Worm (Caenorhabditis elegans) whole organism, L4 larva: ENCODE results near the gene C04B4.4.
A peak's percentile ranks its signal among the peaks of the same experiment; 100 is the strongest.

ENCODE experiments used
- F44E2.7 ChIP-seq: fragments of 200-800 bp; sonication (Bioruptor generic); IDR thresholded peaks from 2 replicates; pipeline ENCODE4 v2.1.2; 2022; ENCODE audit warnings: missing genetic modification characterization, missing compliant biosample characterization
- F49E8.2 ChIP-seq: sonication (generic microtip); optimal IDR thresholded peaks from 2 replicates; lab custom pipeline; 2016; ENCODE audit warnings: missing compliant biosample characterization, mild to moderate bottlenecking, missing genetic modification characterization, borderline replicate concordance
- Y105C5A.15 ChIP-seq: fragments of 200-800 bp; sonication (Bioruptor generic); IDR thresholded peaks from 2 replicates; pipeline ENCODE4 v1.3.6; 2022; ENCODE audit warnings: missing genetic modification characterization, missing compliant biosample characterization
- ZK546.5 ChIP-seq, 2 experiments: sonication (generic microtip); optimal IDR thresholded peaks; 2 replicates each; lab custom pipeline; 2017; ENCODE audit warnings: missing biosample characterization in 2 of 2, missing genetic modification characterization in 2 of 2
- aha-1 ChIP-seq: fragments of 150-350 bp; peaks from one replicate; lab custom pipeline; 2014; ENCODE audit warnings: missing biosample characterization, missing genetic modification characterization
- arid-1 ChIP-seq: fragments of 200-800 bp; sonication (Bioruptor generic); conservative IDR thresholded peaks from 2 replicates; pipeline ENCODE4 v1.3.6; 2022; ENCODE audit warnings: missing genetic modification reagents, missing genetic modification characterization, missing compliant biosample characterization
- attf-4 ChIP-seq: sonication (generic microtip); optimal IDR thresholded peaks from 3 replicates; lab custom pipeline; 2017; ENCODE audit warnings: missing biosample characterization, missing genetic modification characterization
- ceh-62 ChIP-seq: sonication (generic microtip); optimal IDR thresholded peaks from 2 replicates; lab custom pipeline; 2017; ENCODE audit warnings: missing biosample characterization, missing genetic modification characterization
- cey-2 ChIP-seq: sonication (generic microtip); optimal IDR thresholded peaks from 3 replicates; lab custom pipeline; 2017; ENCODE audit warnings: missing genetic modification characterization, mild to moderate bottlenecking, missing compliant biosample characterization, antibody characterized with exemption, borderline replicate concordance; ENCODE audit not compliant: insufficient read depth
- ctbp-1 ChIP-seq: fragments of 200-800 bp; sonication (Bioruptor generic); IDR thresholded peaks from 2 replicates; pipeline ENCODE4 v1.3.6; 2022; ENCODE audit warnings: missing genetic modification reagents, missing genetic modification characterization, missing compliant biosample characterization
- dmd-6 ChIP-seq: fragments of 200-800 bp; sonication (Bioruptor generic); IDR thresholded peaks from 2 replicates; pipeline ENCODE4 v1.3.6; 2022; ENCODE audit warnings: missing genetic modification reagents, missing genetic modification characterization, missing compliant biosample characterization
- dmd-9 ChIP-seq: fragments of 200-800 bp; sonication (Bioruptor generic); IDR thresholded peaks from 2 replicates; pipeline ENCODE4 v1.3.6; 2022; ENCODE audit warnings: missing genetic modification reagents, missing genetic modification characterization, missing compliant biosample characterization
- egl-27 ChIP-seq: sonication (generic microtip); optimal IDR thresholded peaks from 3 replicates; lab custom pipeline; 2017; ENCODE audit warnings: missing biosample characterization, missing genetic modification reagents, missing genetic modification characterization
- gei-8 ChIP-seq: fragments of 200-800 bp; sonication (Bioruptor generic); optimal IDR thresholded peaks from 2 replicates; lab custom pipeline; 2018; ENCODE audit warnings: mild to moderate bottlenecking, missing genetic modification characterization, missing compliant biosample characterization
- hmg-1.1 ChIP-seq: fragments of 200-800 bp; sonication (Bioruptor generic); IDR thresholded peaks from 2 replicates; pipeline ENCODE4 v1.3.6; 2022; ENCODE audit warnings: missing genetic modification reagents, missing genetic modification characterization, missing compliant biosample characterization
- lin-15B ChIP-seq: fragments of 150-350 bp; sonication (generic microtip); optimal IDR thresholded peaks from 3 replicates; lab custom pipeline; 2014; ENCODE audit warnings: missing biosample characterization, missing genetic modification characterization
- lin-29 ChIP-seq: fragments of 200-800 bp; sonication (Bioruptor generic); IDR thresholded peaks from 2 replicates; pipeline ENCODE4 v1.3.6; 2022; ENCODE audit warnings: missing genetic modification reagents, missing genetic modification characterization, missing compliant biosample characterization
- lir-3 ChIP-seq: sonication (generic microtip); optimal IDR thresholded peaks from 2 replicates; lab custom pipeline; 2016; ENCODE audit warnings: mild to moderate bottlenecking, missing genetic modification characterization, missing compliant biosample characterization
- lsy-2 ChIP-seq, 2 experiments: fragments of 150-350 bp in 1 of 2; sonication (generic microtip) in 1 of 2; optimal IDR thresholded peaks; 2 replicates each; lab custom pipeline; 2014 to 2017; ENCODE audit warnings: missing biosample characterization in 2 of 2, missing genetic modification characterization in 2 of 2
- mdl-1 ChIP-seq, 2 experiments: fragments of 150-350 bp in 1 of 2; sonication (generic microtip) in 1 of 2; optimal IDR thresholded peaks; 2 replicates each; lab custom pipeline; 2014 to 2017; ENCODE audit warnings: missing biosample characterization in 2 of 2, missing genetic modification characterization in 2 of 2
- mep-1 ChIP-seq: fragments of 150-350 bp; sonication (generic microtip); optimal IDR thresholded peaks from 3 replicates; lab custom pipeline; 2014; ENCODE audit warnings: missing biosample characterization, missing genetic modification characterization
- mes-2 ChIP-seq: sonication (generic microtip); optimal IDR thresholded peaks from 2 replicates; lab custom pipeline; 2016; ENCODE audit warnings: missing genotype, mild to moderate bottlenecking, missing genetic modification characterization, missing compliant biosample characterization; ENCODE audit not compliant: poor library complexity, severe bottlenecking
- mxl-3 ChIP-seq: fragments of 200-800 bp; sonication (Bioruptor generic); optimal IDR thresholded peaks from 2 replicates; lab custom pipeline; 2018; ENCODE audit warnings: mild to moderate bottlenecking, missing genetic modification characterization, missing compliant biosample characterization
- nhr-28 ChIP-seq: fragments of 150-350 bp; optimal IDR thresholded peaks from 2 replicates; lab custom pipeline; 2014; ENCODE audit warnings: missing biosample characterization, missing genetic modification characterization
- nhr-41 ChIP-seq: fragments of 200-800 bp; sonication (Bioruptor generic); IDR thresholded peaks from 2 replicates; pipeline ENCODE4 v1.3.6; 2022; ENCODE audit warnings: missing genetic modification reagents, missing genetic modification characterization, missing compliant biosample characterization
- nhr-42 ChIP-seq: fragments of 200-800 bp; sonication (Bioruptor generic); IDR thresholded peaks from 2 replicates; pipeline ENCODE4 v1.3.6; 2022; ENCODE audit warnings: missing genetic modification characterization, missing compliant biosample characterization
- nhr-77 ChIP-seq: fragments of 150-350 bp; optimal IDR thresholded peaks from 2 replicates; lab custom pipeline; 2014; ENCODE audit warnings: missing biosample characterization, missing genetic modification characterization
- saeg-2 ChIP-seq: fragments of 200-800 bp; sonication (Bioruptor generic); IDR thresholded peaks from 2 replicates; pipeline ENCODE4 v1.3.6; 2022; ENCODE audit warnings: missing genetic modification reagents, missing genetic modification characterization, missing compliant biosample characterization
- set-16 ChIP-seq: fragments of 200-800 bp; sonication (Bioruptor generic); IDR thresholded peaks from 2 replicates; pipeline ENCODE4 v1.3.6; 2022; ENCODE audit warnings: missing genetic modification reagents, missing genetic modification characterization, missing compliant biosample characterization
- spr-1 ChIP-seq: sonication (generic microtip); optimal IDR thresholded peaks from 2 replicates; lab custom pipeline; 2016; ENCODE audit warnings: mild to moderate bottlenecking, missing genetic modification characterization, missing compliant biosample characterization
- unc-62 ChIP-seq, 3 experiments: fragments of 150-350 bp in 1 of 3; sonication (generic microtip); optimal IDR thresholded peaks in 2 of 3; peaks in 1 of 3; 1 replicate in 1 of 3; 2 replicates in 2 of 3; lab custom pipeline; 2014 to 2017; ENCODE audit warnings: missing biosample characterization in 3 of 3, missing genetic modification characterization in 3 of 3, missing genetic modification reagents in 3 of 3, missing genotype in 1 of 3
- zfp-3 ChIP-seq: fragments of 200-800 bp; sonication (Bioruptor generic); conservative IDR thresholded peaks from 2 replicates; pipeline ENCODE4 v1.3.6; 2022; ENCODE audit warnings: missing genetic modification reagents, missing genetic modification characterization, missing compliant biosample characterization

Gene C04B4.4

ce11 chrX:12285496-12285895, 5.1 kb upstream of the C04B4.4 start, which contains the start of gene lips-2:
TSS of gene lips-2 (plus strand) at chrX:12285796.
- TF ChIP-seq unc-62 (GFP tag; optimal IDR thresholded peaks at IDR 0.05 in 1 of 2; lab: Kevin White, UChicago) (no peak), unc-62 (tag; optimal IDR thresholded peaks at IDR 0.05; lab: Kevin White, UChicago) (no peak), lir-3 (tag; lab: Kevin White, UChicago) (no peak), lsy-2 (tag; optimal IDR thresholded peaks at IDR 0.05; lab: Kevin White, UChicago) (no peak), aha-1 (tag; lab: Kevin White, UChicago) (no peak), gei-8 (GFP tag; lab: Kevin White, UChicago) (no peak), F49E8.2 (tag; lab: Kevin White, UChicago) (no peak), spr-1 (tag; lab: Kevin White, UChicago) (no peak), F44E2.7 (GFP tag; lab: Robert Waterston, UW) (no peak), zfp-3 (GFP tag; lab: Robert Waterston, UW) (no peak), hmg-1.1 (GFP tag; lab: Robert Waterston, UW) (no peak), nhr-41 (GFP tag; lab: Robert Waterston, UW) (no peak), saeg-2 (GFP tag; lab: Robert Waterston, UW) (no peak), mep-1 (tag; lab: Kevin White, UChicago) (no peak), cey-2 (tag; lab: Kevin White, UChicago) (no peak), ctbp-1 (no peak), ZK546.5 (tag; optimal IDR thresholded peaks at IDR 0.05; lab: Kevin White, UChicago) (no peak), lin-15B (tag; lab: Kevin White, UChicago) (no peak), ceh-62 (tag; lab: Kevin White, UChicago) (no peak)

- TF ChIP-seq dmd-9 (no peak), ctbp-1 (no peak), ceh-62 (tag; lab: Kevin White, UChicago) (no peak), attf-4 (tag; lab: Kevin White, UChicago) (no peak), mdl-1 (tag; optimal IDR thresholded peaks at IDR 0.05; lab: Kevin White, UChicago) (no peak), mes-2 (no peak), egl-27 (tag; lab: Kevin White, UChicago) (no peak), Y105C5A.15 (GFP tag; lab: Robert Waterston, UW) (no peak), dmd-6 (GFP tag; lab: Robert Waterston, UW) (no peak), nhr-28 (tag; lab: Kevin White, UChicago) (no peak), set-16 (GFP tag; lab: Robert Waterston, UW) (no peak), mxl-3 (GFP tag; lab: Kevin White, UChicago) (no peak)
- TF ChIP-seq, all 104 proteins: peak for 0
Observed at ce11 chrX:12288254-12288653, 2.4 kb upstream of the C04B4.4 start, which contains the start of gene C04B4.5. TSS of gene C04B4.5 (minus strand) at chrX:12288354.

ce11 chrX:12294263-12294662, 3.6 kb downstream of the C04B4.4 start, which contains the start of gene W06D11.1:
TSS of gene W06D11.1 (plus strand) at chrX:12294563.
- TF ChIP-seq lin-29 (GFP tag; lab: Robert Waterston, UW) (no peak), unc-62 (GFP tag; optimal IDR thresholded peaks at IDR 0.05 in 1 of 2; lab: Kevin White, UChicago) (peak in 1 of 2 experiments; percentile 61), unc-62 (tag; optimal IDR thresholded peaks at IDR 0.05; lab: Kevin White, UChicago) (no peak)

- TF ChIP-seq nhr-42 (GFP tag; lab: Robert Waterston, UW) (no peak), arid-1 (GFP tag; lab: Robert Waterston, UW) (no peak), unc-62 (GFP tag; optimal IDR thresholded peaks at IDR 0.05 in 1 of 2; lab: Kevin White, UChicago) (peak in 1 of 2 experiments; percentile 96), unc-62 (tag; optimal IDR thresholded peaks at IDR 0.05; lab: Kevin White, UChicago) (no peak), nhr-77 (tag; lab: Kevin White, UChicago) (no peak)
Observed at ce11 chrX:12296392-12296791, 5.8 kb downstream of the C04B4.4 start, which contains the start of gene W06D11.2. TSS of gene W06D11.2 (minus strand) at chrX:12296730.
